Worm (Caenorhabditis elegans): ENCODE measurements around the gene T01C8.2.

The T01C8.2 gene

ce11 chrX:16813148-16813547 lies 26.9 kb downstream of the T01C8.2 start:
- no peak for TF ChIP-seq ceh-34 (tag; optimal IDR thresholded peaks at IDR 0.05)
- no peak for TF ChIP-seq lim-6 (tag; optimal IDR thresholded peaks at IDR 0.05)
- no peak for TF ChIP-seq ceh-48 (tag; optimal IDR thresholded peaks at IDR 0.05)
- no peak for TF ChIP-seq unc-3 (GFP tag; conservative IDR thresholded peaks at IDR 0.05)
- TF ChIP-seq unc-3 (tag; optimal IDR thresholded peaks at IDR 0.05): no peak
- TF ChIP-seq madf-2 (tag; optimal IDR thresholded peaks at IDR 0.05): no peak
- no peak for TF ChIP-seq Y22D7AL.16 (tag; optimal IDR thresholded peaks at IDR 0.05)
- no peak for TF ChIP-seq pros-1 (tag; optimal IDR thresholded peaks at IDR 0.05)
- no peak for TF ChIP-seq pqm-1 (tag; optimal IDR thresholded peaks at IDR 0.05)
- TF ChIP-seq ets-4 (tag; optimal IDR thresholded peaks at IDR 0.05): no peak
- TF ChIP-seq ceh-2 (tag; optimal IDR thresholded peaks at IDR 0.05): no peak
- TF ChIP-seq pat-9 (tag; optimal IDR thresholded peaks at IDR 0.05): no peak
- no peak for TF ChIP-seq ceh-45 (GFP tag; IDR thresholded peaks at IDR 0.05)
- TF ChIP-seq fkh-6 (tag; optimal IDR thresholded peaks at IDR 0.05): no peak
- no peak for TF ChIP-seq ztf-16 (tag; optimal IDR thresholded peaks at IDR 0.05)
- TF ChIP-seq che-1 (tag; optimal IDR thresholded peaks at IDR 0.05): no peak
- TF ChIP-seq ceh-19 (GFP tag; optimal IDR thresholded peaks at IDR 0.05): no peak
- no peak for TF ChIP-seq nfya-1 (tag; optimal IDR thresholded peaks at IDR 0.05)
- no peak for TF ChIP-seq dve-1 (tag; optimal IDR thresholded peaks at IDR 0.05)
- TF ChIP-seq sox-2 (GFP tag; IDR thresholded peaks at IDR 0.05): no peak
- no peak for TF ChIP-seq odd-2 (tag; optimal IDR thresholded peaks at IDR 0.05)

ce11 chrX:16813606-16814330 lies 27.5 kb downstream of the T01C8.2 start, which contains the start of gene cas-1:
Gene cas-1, minus strand, starts transcription at chrX:16813656.
- no peak for TF ChIP-seq ceh-14 (tag; optimal IDR thresholded peaks at IDR 0.05)
- TF ChIP-seq nhr-11 (tag; optimal IDR thresholded peaks at IDR 0.05): no peak
- no peak for TF ChIP-seq ref-2 (tag; optimal IDR thresholded peaks at IDR 0.05)
- peak; percentile 6 for TF ChIP-seq rnt-1 (tag; optimal IDR thresholded peaks at IDR 0.05)
- peak; percentile 16 for TF ChIP-seq sdc-2 (tag; optimal IDR thresholded peaks at IDR 0.05)
- TF ChIP-seq npax-4 (tag; optimal IDR thresholded peaks at IDR 0.05): no peak
- no peak for TF ChIP-seq hlh-6 (tag; optimal IDR thresholded peaks at IDR 0.05)
- no peak for TF ChIP-seq elt-4 (tag; optimal IDR thresholded peaks at IDR 0.05)
- TF ChIP-seq pha-4 (tag; optimal IDR thresholded peaks at IDR 0.05): no peak
- TF ChIP-seq ceh-48 (tag; optimal IDR thresholded peaks at IDR 0.05): no peak
- TF ChIP-seq unc-55 (GFP tag; optimal IDR thresholded peaks at IDR 0.05): peak; percentile 46
- no peak for TF ChIP-seq F13H6.1 (tag; optimal IDR thresholded peaks at IDR 0.05)
- TF ChIP-seq fkh-10 (GFP tag; optimal IDR thresholded peaks at IDR 0.05): no peak
- TF ChIP-seq nhr-232 (tag; optimal IDR thresholded peaks at IDR 0.05): no peak
- TF ChIP-seq elt-2 (tag; optimal IDR thresholded peaks at IDR 0.05): no peak
- no peak for TF ChIP-seq ahr-1 (tag; optimal IDR thresholded peaks at IDR 0.05)
- no peak for TF ChIP-seq unc-86 (tag; optimal IDR thresholded peaks at IDR 0.05)
- TF ChIP-seq pat-9 (tag; optimal IDR thresholded peaks at IDR 0.05): no peak
- TF ChIP-seq tbx-2 (tag; optimal IDR thresholded peaks at IDR 0.05): peak; percentile 31
- no peak for TF ChIP-seq Y22D7AL.16 (tag; optimal IDR thresholded peaks at IDR 0.05)
- no peak for TF ChIP-seq hlh-30 (tag; optimal IDR thresholded peaks at IDR 0.05; ENCODE audit: insufficient read depth)
- TF ChIP-seq ztf-16 (tag; optimal IDR thresholded peaks at IDR 0.05): no peak
- TF ChIP-seq hlh-13 (GFP tag; optimal IDR thresholded peaks at IDR 0.05): no peak
- TF ChIP-seq lim-6 (tag; optimal IDR thresholded peaks at IDR 0.05): no peak
- no peak for TF ChIP-seq pros-1 (tag; optimal IDR thresholded peaks at IDR 0.05)
- TF ChIP-seq nfya-1 (tag; optimal IDR thresholded peaks at IDR 0.05): no peak
- no peak for TF ChIP-seq ets-4 (tag; optimal IDR thresholded peaks at IDR 0.05)
- TF ChIP-seq C08G9.2 (tag; optimal IDR thresholded peaks at IDR 0.05): no peak
- no peak for TF ChIP-seq fkh-6 (tag; optimal IDR thresholded peaks at IDR 0.05)
- no peak for TF ChIP-seq ceh-6 (GFP tag; optimal IDR thresholded peaks at IDR 0.05)
- no peak for TF ChIP-seq pax-1 (tag; optimal IDR thresholded peaks at IDR 0.05)

Measured in whole organism, late embryonic.